Worm (Caenorhabditis elegans) whole organism, L3 larva: ENCODE measurements around the gene F28H7.2.

Experiments used
- R02D3.7 ChIP-seq: fragments of 150-350 bp; optimal IDR thresholded peaks from 2 replicates; lab custom pipeline; 2014; ENCODE audit warnings: missing biosample characterization, missing genetic modification characterization
- ZK546.5 ChIP-seq: sonication (generic microtip); optimal IDR thresholded peaks from 2 replicates; lab custom pipeline; 2017; ENCODE audit warnings: missing biosample characterization, missing genetic modification characterization
- ama-1 ChIP-seq: fragments of 150-350 bp; optimal IDR thresholded peaks from 2 replicates; lab custom pipeline; 2018
- daf-12 ChIP-seq: fragments of 150-350 bp; optimal IDR thresholded peaks from 2 replicates; lab custom pipeline; 2014; ENCODE audit warnings: missing biosample characterization, missing genetic modification reagents, missing genetic modification characterization
- egl-27 ChIP-seq: sonication (generic microtip); optimal IDR thresholded peaks from 4 replicates; lab custom pipeline; 2017; ENCODE audit warnings: missing biosample characterization, missing genetic modification reagents, missing genetic modification characterization
- egl-5 ChIP-seq: fragments of 150-350 bp; optimal IDR thresholded peaks from 2 replicates; lab custom pipeline; 2017; ENCODE audit warnings: missing biosample characterization, missing genetic modification reagents, missing genetic modification characterization, inconsistent platforms
- elt-1 ChIP-seq: fragments of 150-350 bp; optimal IDR thresholded peaks from 2 replicates; lab custom pipeline; 2014; ENCODE audit warnings: missing biosample characterization, missing genetic modification characterization
- elt-3 ChIP-seq, 3 experiments: fragments of 150-350 bp in 1 of 3; sonication (generic microtip) in 2 of 3; optimal IDR thresholded peaks; 2 replicates in 2 of 3; 4 replicates in 1 of 3; lab custom pipeline; 2014 to 2017; ENCODE audit warnings: missing biosample characterization in 3 of 3, missing genetic modification characterization in 3 of 3
- nhr-11 ChIP-seq: fragments of 150-350 bp; optimal IDR thresholded peaks from 2 replicates; lab custom pipeline; 2014; ENCODE audit warnings: missing biosample characterization, missing genetic modification characterization
- nhr-237 ChIP-seq: fragments of 150-350 bp; optimal IDR thresholded peaks from 2 replicates; lab custom pipeline; 2014; ENCODE audit warnings: missing biosample characterization, missing genetic modification characterization
- pqm-1 ChIP-seq: fragments of 150-350 bp; optimal IDR thresholded peaks from 2 replicates; lab custom pipeline; 2017; ENCODE audit warnings: missing biosample characterization, missing genetic modification characterization, inconsistent platforms
- snpc-4 ChIP-seq: fragments of 150-350 bp; optimal IDR thresholded peaks from 2 replicates; lab custom pipeline; 2014; ENCODE audit warnings: missing biosample characterization, missing genetic modification characterization
- unc-39 ChIP-seq: sonication (generic microtip); optimal IDR thresholded peaks from 4 replicates; lab custom pipeline; 2017; ENCODE audit warnings: missing biosample characterization, missing genetic modification characterization
- zag-1 ChIP-seq: fragments of 150-350 bp; optimal IDR thresholded peaks from 2 replicates; lab custom pipeline; 2014; ENCODE audit warnings: missing biosample characterization, missing genetic modification characterization

DNA sequence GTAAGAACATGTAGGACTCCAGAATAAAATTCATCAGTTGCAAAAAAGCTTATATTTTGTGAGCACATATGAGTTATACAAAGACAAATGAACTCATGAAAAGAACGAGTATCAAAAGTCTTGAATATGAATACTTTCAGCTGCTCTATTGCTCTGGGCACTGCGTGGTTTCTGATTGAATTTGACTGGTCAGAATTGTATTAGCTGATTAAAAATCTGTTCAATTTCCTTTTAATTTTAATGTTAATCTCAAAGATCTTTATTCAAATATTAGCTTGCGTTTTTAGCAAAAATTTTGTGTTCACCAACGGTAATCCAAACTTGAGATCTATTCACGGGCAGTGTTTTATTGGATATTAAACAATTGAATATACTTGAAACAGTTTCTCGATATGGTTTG, 50.4 kb downstream of the F28H7.2 start, which contains the start of gene srh-184:
- TF ChIP-seq daf-12 (tag; lab: Kevin White, UChicago) (no peak), egl-27 (no peak), R02D3.7 (no peak), ZK546.5 (no peak), nhr-237 (tag; lab: Kevin White, UChicago) (no peak), elt-1 (no peak), unc-39 (tag; lab: Kevin White, UChicago) (no peak), pqm-1 (tag; lab: Kevin White, UChicago) (no peak), ama-1 (no peak), nhr-11 (tag; lab: Kevin White, UChicago) (no peak), egl-5 (tag; lab: Kevin White, UChicago) (no peak), elt-3 (tag; optimal IDR thresholded peaks at IDR 0.05; lab: Kevin White, UChicago) (no peak), snpc-4 (no peak), zag-1 (no peak)
